Fruit fly (Drosophila melanogaster) whole organism, embryonic: ENCODE results near the gene SMC1.

Experiments
- Adf1 ChIP-seq: fragments of 200-800 bp; sonication (Bioruptor generic); IDR thresholded peaks from 2 replicates; pipeline ENCODE4 v1.3.6; 2022; ENCODE audit warnings: missing biosample characterization, missing genetic modification characterization
- Asciz ChIP-seq: fragments of 200-800 bp; sonication (Bioruptor generic); optimal IDR thresholded peaks from 2 replicates; lab custom pipeline; 2017; ENCODE audit warnings: missing biosample characterization, mild to moderate bottlenecking, missing genetic modification characterization, missing genetic modification reagents
- B-H1 ChIP-seq: fragments of 200-800 bp; sonication (Bioruptor generic); IDR thresholded peaks from 3 replicates; pipeline ENCODE4 v1.3.6; 2022; ENCODE audit warnings: missing biosample characterization, missing genetic modification characterization
- BEAF-32 ChIP-seq: fragments of 200-800 bp; sonication (Bioruptor generic); optimal IDR thresholded peaks from 3 replicates; lab custom pipeline; 2017; ENCODE audit warnings: missing biosample characterization, missing genetic modification characterization, mild to moderate bottlenecking, moderate library complexity, missing genetic modification reagents
- CG1024 ChIP-seq: fragments of 200-800 bp; sonication (Bioruptor generic); IDR thresholded peaks from 2 replicates; pipeline ENCODE4 v1.3.6; 2022; ENCODE audit warnings: missing biosample characterization, missing genetic modification characterization
- CG10959 ChIP-seq: fragments of 200-800 bp; sonication (Bioruptor generic); IDR thresholded peaks from 2 replicates; pipeline ENCODE4 v1.3.6; 2022; ENCODE audit warnings: missing biosample characterization, missing genetic modification characterization
- CG11696 ChIP-seq: fragments of 200-800 bp; sonication (Bioruptor generic); IDR thresholded peaks from 2 replicates; pipeline ENCODE4 v1.3.6; 2022; ENCODE audit warnings: missing biosample characterization, missing genetic modification characterization
- CG13296 ChIP-seq: fragments of 200-800 bp; sonication (Bioruptor generic); optimal IDR thresholded peaks from 3 replicates; lab custom pipeline; 2018; ENCODE audit warnings: missing biosample characterization, mild to moderate bottlenecking, missing genetic modification characterization
- CG1529 ChIP-seq: fragments of 200-800 bp; sonication (Bioruptor generic); optimal IDR thresholded peaks from 3 replicates; lab custom pipeline; 2018; ENCODE audit warnings: missing biosample characterization, missing genetic modification characterization
- CG16863 ChIP-seq: fragments of 200-800 bp; sonication (Bioruptor generic); optimal IDR thresholded peaks from 3 replicates; lab custom pipeline; 2016; ENCODE audit warnings: missing biosample characterization, missing genetic modification characterization
- CG18011 ChIP-seq: fragments of 200-800 bp; sonication (Bioruptor generic); optimal IDR thresholded peaks from 2 replicates; lab custom pipeline; 2017; ENCODE audit warnings: missing biosample characterization, missing genetic modification characterization, mild to moderate bottlenecking, moderate library complexity, missing genotype
- CG2199 ChIP-seq: fragments of 200-800 bp; sonication (Bioruptor generic); IDR thresholded peaks from 3 replicates; pipeline ENCODE4 v1.3.6; 2022; ENCODE audit warnings: missing biosample characterization, missing genetic modification characterization
- CG3163 ChIP-seq: fragments of 200-800 bp; sonication (Bioruptor generic); optimal IDR thresholded peaks from 3 replicates; lab custom pipeline; 2016; ENCODE audit warnings: missing biosample characterization, missing genetic modification characterization
- CG32532 ChIP-seq: fragments of 200-800 bp; sonication (Bioruptor generic); IDR thresholded peaks from 2 replicates; pipeline ENCODE4 v1.3.6; 2022; ENCODE audit warnings: missing biosample characterization, missing genetic modification characterization
- CG33213 ChIP-seq: fragments of 200-800 bp; sonication (Bioruptor generic); optimal IDR thresholded peaks from 3 replicates; lab custom pipeline; 2016; ENCODE audit warnings: missing biosample characterization, missing genetic modification characterization
- CG4360 ChIP-seq: fragments of 200-800 bp; sonication (Bioruptor generic); IDR thresholded peaks from 2 replicates; pipeline ENCODE4 v1.3.6; 2022; ENCODE audit warnings: missing biosample characterization, missing genetic modification characterization
- CG4404 ChIP-seq: fragments of 200-800 bp; sonication (Bioruptor generic); IDR thresholded peaks from 2 replicates; pipeline ENCODE4 v1.3.6; 2022; ENCODE audit warnings: missing biosample characterization, missing genetic modification characterization
- CG4617 ChIP-seq: fragments of 200-800 bp; sonication (Bioruptor generic); optimal IDR thresholded peaks from 3 replicates; lab custom pipeline; 2016; ENCODE audit warnings: missing biosample characterization, missing genetic modification characterization, borderline replicate concordance
- CG6683 ChIP-seq: fragments of 200-800 bp; sonication (Bioruptor generic); optimal IDR thresholded peaks from 2 replicates; lab custom pipeline; 2017; ENCODE audit warnings: missing biosample characterization, mild to moderate bottlenecking, missing genetic modification characterization, missing genetic modification reagents
- CG6689 ChIP-seq: fragments of 200-800 bp; sonication (Bioruptor generic); IDR thresholded peaks from 2 replicates; pipeline ENCODE4 v1.3.6; 2022; ENCODE audit warnings: missing biosample characterization, missing genetic modification characterization
- CG7745 ChIP-seq: fragments of 200-800 bp; sonication (Bioruptor generic); optimal IDR thresholded peaks from 2 replicates; lab custom pipeline; 2018; ENCODE audit warnings: missing biosample characterization, mild to moderate bottlenecking, missing genetic modification characterization, moderate library complexity
- CG8765 ChIP-seq: fragments of 200-800 bp; sonication (Bioruptor generic); IDR thresholded peaks from 2 replicates; pipeline ENCODE4 v1.3.6; 2022; ENCODE audit warnings: missing biosample characterization, missing genetic modification characterization
- CG9817 ChIP-seq: fragments of 200-800 bp; sonication (Bioruptor generic); optimal IDR thresholded peaks from 2 replicates; lab custom pipeline; 2018; ENCODE audit warnings: missing biosample characterization, mild to moderate bottlenecking, missing genetic modification characterization, moderate library complexity
- Dip2 ChIP-seq: fragments of 200-800 bp; sonication (Bioruptor generic); IDR thresholded peaks from 2 replicates; pipeline ENCODE4 v1.3.6; 2022; ENCODE audit warnings: missing biosample characterization, missing genetic modification characterization
- Fer3 ChIP-seq: fragments of 200-800 bp; sonication (Bioruptor generic); optimal IDR thresholded peaks from 2 replicates; lab custom pipeline; 2018; ENCODE audit warnings: missing biosample characterization, mild to moderate bottlenecking, missing genetic modification characterization, moderate library complexity
- H2.0 ChIP-seq: fragments of 200-800 bp; sonication (Bioruptor generic); IDR thresholded peaks from 2 replicates; pipeline ENCODE4 v1.3.6; 2022; ENCODE audit warnings: missing biosample characterization, missing genetic modification characterization
- HmgZ ChIP-seq: fragments of 200-800 bp; sonication (Bioruptor generic); optimal IDR thresholded peaks from 2 replicates; lab custom pipeline; 2018; ENCODE audit warnings: missing biosample characterization, mild to moderate bottlenecking, missing genetic modification characterization
- Hr78 ChIP-seq, 2 experiments: fragments of 200-800 bp in 1 of 2; fragments of >200 bp in 1 of 2; sonication (Bioruptor generic) in 1 of 2; optimal IDR thresholded peaks; 2 replicates each; lab custom pipeline; 2017 to 2019; ENCODE audit warnings: missing biosample characterization in 2 of 2, missing genetic modification characterization in 2 of 2, mild to moderate bottlenecking in 1 of 2, moderate library complexity in 1 of 2
- Lpt ChIP-seq: fragments of >200 bp; optimal IDR thresholded peaks from 2 replicates; lab custom pipeline; 2018; ENCODE audit warnings: missing biosample characterization, missing genetic modification characterization
- MTF-1 ChIP-seq: fragments of 200-800 bp; sonication (Bioruptor generic); optimal IDR thresholded peaks from 2 replicates; lab custom pipeline; 2018; ENCODE audit warnings: missing biosample characterization, mild to moderate bottlenecking, missing genetic modification characterization, borderline replicate concordance
- Mad ChIP-seq: fragments of 200-800 bp; sonication (Bioruptor generic); optimal IDR thresholded peaks from 2 replicates; lab custom pipeline; 2016; ENCODE audit warnings: missing biosample characterization, missing genetic modification characterization
- Mes4 ChIP-seq: fragments of 200-800 bp; sonication (Bioruptor generic); optimal IDR thresholded peaks from 2 replicates; lab custom pipeline; 2016; ENCODE audit warnings: missing biosample characterization, missing genetic modification characterization
- NK7.1 ChIP-seq: fragments of 200-800 bp; sonication (Bioruptor generic); optimal IDR thresholded peaks from 3 replicates; lab custom pipeline; 2016; ENCODE audit warnings: missing biosample characterization, missing genetic modification characterization
- Rfx ChIP-seq: fragments of 200-800 bp; sonication (Bioruptor generic); IDR thresholded peaks from 2 replicates; pipeline ENCODE4 v1.3.6; 2022; ENCODE audit warnings: missing biosample characterization, missing genetic modification characterization
- Sin3A ChIP-seq: fragments of >200 bp; optimal IDR thresholded peaks from 2 replicates; lab custom pipeline; 2018
- Usf ChIP-seq: fragments of 200-800 bp; sonication (Bioruptor generic); optimal IDR thresholded peaks from 2 replicates; lab custom pipeline; 2017; ENCODE audit warnings: missing genotype, missing biosample characterization, missing genetic modification characterization
- abd-A ChIP-seq: fragments of 200-800 bp; sonication (Bioruptor generic); optimal IDR thresholded peaks from 3 replicates; lab custom pipeline; 2019; ENCODE audit warnings: missing biosample characterization, mild to moderate bottlenecking, missing genetic modification characterization, moderate library complexity
- ac ChIP-seq: fragments of 200-800 bp; sonication (Bioruptor generic); optimal IDR thresholded peaks from 3 replicates; lab custom pipeline; 2017; ENCODE audit warnings: missing biosample characterization, mild to moderate bottlenecking, missing genetic modification characterization
- chm ChIP-seq: fragments of 200-800 bp; sonication (Bioruptor generic); IDR thresholded peaks from 2 replicates; pipeline ENCODE4 v1.3.6; 2022; ENCODE audit warnings: missing biosample characterization, missing genetic modification characterization
- hth ChIP-seq: fragments of >200 bp; optimal IDR thresholded peaks from 2 replicates; lab custom pipeline; 2017; ENCODE audit warnings: inconsistent platforms
- mld ChIP-seq: fragments of 200-800 bp; sonication (Bioruptor generic); IDR thresholded peaks from 3 replicates; pipeline ENCODE4 v1.3.6; 2022; ENCODE audit warnings: missing biosample characterization, missing genetic modification characterization; ENCODE audit not compliant: partially characterized antibody
- nmo ChIP-seq: fragments of 200-800 bp; sonication (Bioruptor generic); optimal IDR thresholded peaks from 2 replicates; lab custom pipeline; 2018; ENCODE audit warnings: missing biosample characterization, mild to moderate bottlenecking, missing genetic modification characterization, moderate library complexity
- nom ChIP-seq: fragments of 200-800 bp; sonication (Bioruptor generic); optimal IDR thresholded peaks from 2 replicates; lab custom pipeline; 2017; ENCODE audit warnings: missing biosample characterization, missing genetic modification characterization, mild to moderate bottlenecking, moderate library complexity, missing genetic modification reagents
- psq ChIP-seq: fragments of 200-800 bp; sonication (Bioruptor generic); optimal IDR thresholded peaks from 2 replicates; lab custom pipeline; 2017; ENCODE audit warnings: missing biosample characterization, missing genetic modification characterization
- schlank ChIP-seq: fragments of 200-800 bp; sonication (Bioruptor generic); optimal IDR thresholded peaks from 2 replicates; lab custom pipeline; 2018; ENCODE audit warnings: missing biosample characterization, mild to moderate bottlenecking, missing genetic modification characterization
- sna ChIP-seq: fragments of 200-800 bp; sonication (Bioruptor generic); IDR thresholded peaks from 2 replicates; pipeline ENCODE4 v1.3.6; 2022; ENCODE audit warnings: missing biosample characterization, missing genetic modification characterization; ENCODE audit not compliant: partially characterized antibody
- ssp ChIP-seq: fragments of 200-800 bp; sonication (Bioruptor generic); IDR thresholded peaks from 2 replicates; pipeline ENCODE4 v1.3.6; 2022; ENCODE audit warnings: missing biosample characterization, missing genetic modification characterization
- tna ChIP-seq: fragments of 200-800 bp; sonication (Bioruptor generic); IDR thresholded peaks from 2 replicates; pipeline ENCODE4 v1.3.6; 2022; ENCODE audit warnings: missing biosample characterization, missing genetic modification characterization; ENCODE audit not compliant: partially characterized antibody
- toy ChIP-seq: fragments of 200-800 bp; sonication (Bioruptor generic); IDR thresholded peaks from 2 replicates; pipeline ENCODE4 v1.3.6; 2022; ENCODE audit warnings: missing biosample characterization, missing genetic modification characterization
- trem ChIP-seq: fragments of 200-800 bp; optimal IDR thresholded peaks from 3 replicates; lab custom pipeline; 2019; ENCODE audit warnings: missing biosample characterization, mild to moderate bottlenecking, missing genetic modification characterization, moderate library complexity
- trh ChIP-seq: fragments of 200-800 bp; sonication (Bioruptor generic); optimal IDR thresholded peaks from 2 replicates; lab custom pipeline; 2016; ENCODE audit warnings: missing biosample characterization, missing genetic modification characterization
- wek ChIP-seq: fragments of 200-800 bp; sonication (Bioruptor generic); optimal IDR thresholded peaks from 3 replicates; lab custom pipeline; 2018; ENCODE audit warnings: missing biosample characterization, mild to moderate bottlenecking, missing genetic modification characterization, moderate library complexity

SMC1 gene

dm6 chr3R:24057188-24057587 lies 899 bp upstream of the SMC1 start, which contains the start of gene Hsp68 (continued):
- no peak for TF ChIP-seq B-H1 (GFP tag; lab: Robert Waterston, UW)
- TF ChIP-seq CG16863 (GFP tag; lab: Kevin White, UChicago), result no peak
- TF ChIP-seq NK7.1, result no peak
- TF ChIP-seq psq (GFP tag; lab: Kevin White, UChicago), result no peak
- TF ChIP-seq Rfx, result 0 out of 2 replicates have a peak, but pooled peaks have one; percentile 25
- TF ChIP-seq wek (GFP tag; lab: Kevin White, UChicago), result peak; percentile 45
- no peak for TF ChIP-seq Usf (GFP tag; lab: Kevin White, UChicago)
- peak; percentile 88 for TF ChIP-seq abd-A (tag; lab: Kevin White, UChicago)
- TF ChIP-seq ac (GFP tag; lab: Kevin White, UChicago), result no peak
- no peak for TF ChIP-seq mld (GFP tag; lab: Robert Waterston, UW)
- TF ChIP-seq sna (GFP tag; lab: Robert Waterston, UW), result 0 out of 2 replicates have a peak, but pooled peaks have one; percentile 50
- peak; percentile 54 for TF ChIP-seq HmgZ (tag; lab: Kevin White, UChicago)
- TF ChIP-seq nom, result peak; percentile 91
- TF ChIP-seq CG9817 (tag; lab: Kevin White, UChicago), result no peak
- TF ChIP-seq Sin3A (lab: Kevin White, UChicago), result no peak
- TF ChIP-seq CG13296 (GFP tag; lab: Kevin White, UChicago), result peak; percentile 57
- peak; percentile 35 for TF ChIP-seq trem
- TF ChIP-seq Adf1 (GFP tag; lab: Robert Waterston, UW), result no peak
- TF ChIP-seq CG6689 (GFP tag; lab: Robert Waterston, UW), result no peak
- TF ChIP-seq BEAF-32 (GFP tag; lab: Kevin White, UChicago), result no peak
- no peak for TF ChIP-seq CG33213 (GFP tag; lab: Kevin White, UChicago)
- TF ChIP-seq Fer3 (tag; lab: Kevin White, UChicago), result no peak
- no peak for TF ChIP-seq CG4404 (GFP tag; lab: Robert Waterston, UW)
- TF ChIP-seq CG1529 (GFP tag; lab: Kevin White, UChicago), result peak; percentile 0
- TF ChIP-seq Mad (GFP tag; lab: Kevin White, UChicago), result no peak
- TF ChIP-seq Dip2 (GFP tag; lab: Robert Waterston, UW), result no peak
- TF ChIP-seq CG2199 (GFP tag; lab: Robert Waterston, UW), result peak; percentile 81; the same call in 2 of the 3 replicates
- TF ChIP-seq chm (GFP tag; lab: Robert Waterston, UW), result no peak
- TF ChIP-seq CG7745 (tag; lab: Kevin White, UChicago), result peak; percentile 42
- TF ChIP-seq CG4617 (GFP tag; lab: Kevin White, UChicago), result no peak
- TF ChIP-seq Hr78 (GFP tag; optimal IDR thresholded peaks at IDR 0.05; lab: Kevin White, UChicago), result peak in 1 of 2 experiments; percentile 78
- TF ChIP-seq schlank (tag; lab: Kevin White, UChicago), result no peak
- no peak for TF ChIP-seq H2.0
- TF ChIP-seq CG4360 (GFP tag; lab: Robert Waterston, UW), result no peak
- TF ChIP-seq CG3163 (GFP tag; lab: Kevin White, UChicago), result no peak
- no peak for TF ChIP-seq hth (lab: Kevin White, UChicago)
- TF ChIP-seq CG1024 (GFP tag; lab: Robert Waterston, UW), result no peak
- TF ChIP-seq CG10959 (GFP tag; lab: Robert Waterston, UW), result no peak
- TF ChIP-seq toy (GFP tag; lab: Robert Waterston, UW), result no peak
- no peak for TF ChIP-seq Mes4 (GFP tag; lab: Kevin White, UChicago)
- no peak for TF ChIP-seq trh (GFP tag; lab: Kevin White, UChicago)
- 0 out of 2 replicates have a peak, but pooled peaks have one; percentile 10 for TF ChIP-seq CG11696 (GFP tag; lab: Robert Waterston, UW)
- no peak for TF ChIP-seq Lpt (GFP tag; lab: Kevin White, UChicago)
- peak; percentile 25 for TF ChIP-seq MTF-1 (GFP tag; lab: Kevin White, UChicago)
- TF ChIP-seq CG6683 (GFP tag; lab: Kevin White, UChicago), result no peak
- no peak for TF ChIP-seq ssp (GFP tag; lab: Robert Waterston, UW)
- TF ChIP-seq CG18011 (GFP tag; lab: Kevin White, UChicago), result no peak
- TF ChIP-seq CG32532, result no peak
- no peak for TF ChIP-seq nmo (GFP tag; lab: Kevin White, UChicago)
- no peak for TF ChIP-seq CG8765
- TF ChIP-seq Asciz (GFP tag; lab: Kevin White, UChicago), result no peak
- no peak for TF ChIP-seq tna
